Fruit fly (Drosophila melanogaster) whole organism, wandering third instar larva: ENCODE results near the gene Lcp65Ag2.

Source experiments
- Abd-B ChIP-seq: fragments of >200 bp; optimal IDR thresholded peaks from 2 replicates; lab custom pipeline; 2017; ENCODE audit warnings: missing biosample characterization, missing genetic modification characterization
- Dif ChIP-seq: fragments of 200-275, 200-300 bp; sonication (Bioruptor generic); optimal IDR thresholded peaks from 2 replicates; lab custom pipeline; 2018; ENCODE audit warnings: missing biosample characterization, missing genetic modification characterization; ENCODE audit not compliant: partially characterized antibody
- Hr78 ChIP-seq: fragments of >200 bp; optimal IDR thresholded peaks from 2 replicates; lab custom pipeline; 2017; ENCODE audit warnings: missing biosample characterization, missing genetic modification characterization
- Vsx2 ChIP-seq: fragments of 200-300, 225-300 bp; sonication (Bioruptor generic); optimal IDR thresholded peaks from 2 replicates; lab custom pipeline; 2018; ENCODE audit warnings: missing biosample characterization, missing genetic modification characterization; ENCODE audit not compliant: partially characterized antibody
- dmrt93B ChIP-seq: fragments of 200-800 bp; sonication (Bioruptor generic); optimal IDR thresholded peaks from 2 replicates; lab custom pipeline; 2018; ENCODE audit warnings: missing biosample characterization, mild to moderate bottlenecking, missing genetic modification characterization
- ey ChIP-seq: fragments of 200-800 bp; sonication (Bioruptor generic); optimal IDR thresholded peaks from 2 replicates; lab custom pipeline; 2016; ENCODE audit warnings: missing biosample characterization, missing genetic modification characterization
- fru ChIP-seq: fragments of 200-800 bp; sonication (Bioruptor generic); optimal IDR thresholded peaks from 3 replicates; lab custom pipeline; 2016; ENCODE audit warnings: missing biosample characterization, mild to moderate bottlenecking, missing genetic modification characterization
- h ChIP-seq: fragments of 200-800 bp; sonication (Bioruptor generic); optimal IDR thresholded peaks from 3 replicates; lab custom pipeline; 2016; ENCODE audit warnings: missing biosample characterization, mild to moderate bottlenecking, missing genetic modification characterization
- psq ChIP-seq: fragments of 200-800 bp; sonication (Bioruptor generic); optimal IDR thresholded peaks from 3 replicates; lab custom pipeline; 2017; ENCODE audit warnings: missing biosample characterization, mild to moderate bottlenecking, missing genetic modification characterization, moderate library complexity
- usp ChIP-seq: fragments of >200 bp; optimal IDR thresholded peaks from 2 replicates; lab custom pipeline; 2017; ENCODE audit warnings: missing biosample characterization, missing genetic modification characterization

DNA sequence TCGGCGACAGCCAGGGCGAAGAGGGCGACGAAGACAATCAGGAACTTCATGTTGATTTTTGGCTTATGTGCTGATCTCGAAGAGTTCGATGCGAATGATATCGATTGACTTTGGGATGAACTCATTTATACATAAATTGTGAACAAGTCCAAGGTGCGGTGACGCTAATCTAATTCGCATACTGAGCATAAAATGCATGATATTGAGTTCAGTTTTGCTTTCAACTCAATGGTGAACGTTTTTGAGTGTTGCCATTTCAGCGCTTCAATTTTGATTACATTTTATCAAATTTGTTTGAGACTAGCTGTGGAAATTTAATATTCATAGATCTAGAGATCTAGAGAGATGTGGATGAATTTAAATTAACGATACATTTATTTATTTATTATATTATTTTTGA is 3.3 kb upstream of the Lcp65Ag2 start, which contains the start of gene Lcp65Af:
- no peak for TF ChIP-seq psq (GFP tag; lab: Kevin White, UChicago)
- TF ChIP-seq Abd-B (GFP tag; lab: Kevin White, UChicago), result no peak
- no peak for TF ChIP-seq Hr78 (GFP tag; lab: Kevin White, UChicago)
- TF ChIP-seq usp (GFP tag; lab: Kevin White, UChicago), result no peak
- no peak for TF ChIP-seq Dif (GFP tag; lab: Kevin White, UChicago)
- TF ChIP-seq ey, result no peak
- TF ChIP-seq dmrt93B, result no peak
- no peak for TF ChIP-seq fru
- no peak for TF ChIP-seq Vsx2 (GFP tag; lab: Kevin White, UChicago)
- no peak for TF ChIP-seq h (GFP tag; lab: Kevin White, UChicago)
